Worm (Caenorhabditis elegans) whole organism, young adult: ENCODE results near the gene ppt-1.

Experiments
- B0019.2 ChIP-seq: fragments of 200-800 bp; sonication (Bioruptor generic); conservative IDR thresholded peaks from 2 replicates; pipeline ENCODE4 v1.3.6; 2022; ENCODE audit warnings: missing genetic modification reagents, missing genetic modification characterization, missing compliant biosample characterization
- B0336.3 ChIP-seq: fragments of 200-800 bp; sonication (Bioruptor generic); IDR thresholded peaks from 2 replicates; pipeline ENCODE4 v1.3.6; 2022; ENCODE audit warnings: missing genetic modification characterization, missing compliant biosample characterization
- F23B12.7 ChIP-seq: sonication (generic microtip); optimal IDR thresholded peaks from 2 replicates; lab custom pipeline; 2017; ENCODE audit warnings: missing genetic modification characterization, mild to moderate bottlenecking, missing compliant biosample characterization, antibody characterized with exemption, moderate library complexity; ENCODE audit not compliant: insufficient read depth
- F37B4.10 ChIP-seq: fragments of 200-800 bp; sonication (Bioruptor generic); IDR thresholded peaks from 2 replicates; pipeline ENCODE4 v1.3.6; 2022; ENCODE audit warnings: missing genetic modification characterization, missing compliant biosample characterization
- F39B2.1 ChIP-seq: fragments of 200-800 bp; sonication (Bioruptor generic); IDR thresholded peaks from 2 replicates; pipeline ENCODE4 v1.3.6; 2022; ENCODE audit warnings: missing genetic modification reagents, missing genetic modification characterization, missing compliant biosample characterization
- F52B5.7 ChIP-seq: sonication (generic microtip); optimal IDR thresholded peaks from 2 replicates; lab custom pipeline; 2016; ENCODE audit warnings: mild to moderate bottlenecking, missing genetic modification characterization, missing compliant biosample characterization
- F57C9.4 ChIP-seq: sonication (generic microtip); optimal IDR thresholded peaks from 2 replicates; lab custom pipeline; 2017; ENCODE audit warnings: mild to moderate bottlenecking, missing genetic modification characterization, missing compliant biosample characterization
- T26A5.8 ChIP-seq: sonication (generic microtip); optimal IDR thresholded peaks from 2 replicates; lab custom pipeline; 2016; ENCODE audit warnings: missing genetic modification characterization, missing compliant biosample characterization
- aptf-3 ChIP-seq: fragments of 200-800 bp; sonication (Bioruptor generic); IDR thresholded peaks from 2 replicates; pipeline ENCODE4 v1.3.6; 2022; ENCODE audit warnings: missing genetic modification characterization, missing compliant biosample characterization
- atf-7 ChIP-seq: sonication (generic microtip); optimal IDR thresholded peaks from 2 replicates; lab custom pipeline; 2017; ENCODE audit warnings: mild to moderate bottlenecking, missing genetic modification characterization, missing compliant biosample characterization
- ceh-100 ChIP-seq: fragments of 200-800 bp; sonication (Bioruptor generic); IDR thresholded peaks from 2 replicates; pipeline ENCODE4 v1.3.6; 2022; ENCODE audit warnings: missing genetic modification reagents, missing genetic modification characterization, missing compliant biosample characterization
- ceh-58 ChIP-seq: fragments of 200-800 bp; sonication (Bioruptor generic); IDR thresholded peaks from 2 replicates; pipeline ENCODE4 v1.3.6; 2022; ENCODE audit warnings: missing genetic modification characterization, missing compliant biosample characterization
- die-1 ChIP-seq: sonication (generic microtip); optimal IDR thresholded peaks from 2 replicates; lab custom pipeline; 2016; ENCODE audit warnings: missing genotype, mild to moderate bottlenecking, missing genetic modification characterization, missing compliant biosample characterization
- dpl-1 ChIP-seq: fragments of 150-350 bp; optimal IDR thresholded peaks from 2 replicates; lab custom pipeline; 2014; ENCODE audit warnings: missing biosample characterization, missing genetic modification reagents, missing genetic modification characterization
- efl-1 ChIP-seq: fragments of 150-350 bp; optimal IDR thresholded peaks from 2 replicates; lab custom pipeline; 2014; ENCODE audit warnings: missing biosample characterization, missing genetic modification reagents, missing genetic modification characterization
- egl-18 ChIP-seq: fragments of 200-800 bp; sonication (Bioruptor generic); IDR thresholded peaks from 2 replicates; pipeline ENCODE4 v1.3.6; 2022; ENCODE audit warnings: missing genetic modification reagents, missing genetic modification characterization, missing compliant biosample characterization
- egl-44 ChIP-seq: fragments of 200-800 bp; sonication (Bioruptor generic); IDR thresholded peaks from 2 replicates; pipeline ENCODE4 v1.3.6; 2022; ENCODE audit warnings: missing genetic modification reagents, missing genetic modification characterization, missing compliant biosample characterization
- egrh-3 ChIP-seq: fragments of 200-800 bp; sonication (Bioruptor generic); IDR thresholded peaks from 2 replicates; pipeline ENCODE4 v1.3.6; 2022; ENCODE audit warnings: missing genetic modification reagents, missing genetic modification characterization, missing compliant biosample characterization
- fkh-3 ChIP-seq: sonication (generic microtip); optimal IDR thresholded peaks from 2 replicates; lab custom pipeline; 2016; ENCODE audit warnings: mild to moderate bottlenecking, missing genetic modification characterization, missing compliant biosample characterization
- gei-17 ChIP-seq: fragments of 200-800 bp; sonication (Bioruptor generic); optimal IDR thresholded peaks from 2 replicates; lab custom pipeline; 2018; ENCODE audit warnings: mild to moderate bottlenecking, missing genetic modification characterization, missing compliant biosample characterization
- hlh-12 ChIP-seq: sonication (generic microtip); optimal IDR thresholded peaks from 2 replicates; lab custom pipeline; 2016; ENCODE audit warnings: missing genetic modification characterization, missing compliant biosample characterization
- hmg-1.2 ChIP-seq: fragments of 200-800 bp; sonication (Bioruptor generic); IDR thresholded peaks from 2 replicates; pipeline ENCODE4 v1.3.6; 2022; ENCODE audit warnings: missing genetic modification reagents, missing genetic modification characterization, missing compliant biosample characterization
- hmg-20 ChIP-seq: fragments of 200-800 bp; sonication (Bioruptor generic); IDR thresholded peaks from 2 replicates; pipeline ENCODE4 v1.3.6; 2022; ENCODE audit warnings: missing genetic modification reagents, missing genetic modification characterization, missing compliant biosample characterization
- hsf-1 ChIP-seq: fragments of 200-800 bp; sonication (Bioruptor generic); IDR thresholded peaks from 2 replicates; pipeline ENCODE4 v1.3.6; 2022; ENCODE audit warnings: missing genetic modification reagents, missing genetic modification characterization, missing compliant biosample characterization
- lag-1 ChIP-seq: fragments of 200-800 bp; sonication (Bioruptor generic); IDR thresholded peaks from 2 replicates; pipeline ENCODE4 v1.3.6; 2022; ENCODE audit warnings: missing genetic modification reagents, missing genetic modification characterization, missing compliant biosample characterization
- let-526 ChIP-seq: fragments of 200-800 bp; sonication (Bioruptor generic); IDR thresholded peaks from 2 replicates; pipeline ENCODE4 v1.3.6; 2022; ENCODE audit warnings: missing genetic modification reagents, missing genetic modification characterization, missing compliant biosample characterization
- lin-26 ChIP-seq: fragments of 200-800 bp; sonication (Bioruptor generic); IDR thresholded peaks from 2 replicates; pipeline ENCODE4 v1.3.6; 2022; ENCODE audit warnings: missing genetic modification reagents, missing genetic modification characterization, missing compliant biosample characterization
- lin-35 ChIP-seq, 3 experiments: fragments of 150-350 bp in 2 of 3; sonication (generic microtip) in 1 of 3; optimal IDR thresholded peaks; 2 replicates each; lab custom pipeline; 2014 to 2018; ENCODE audit warnings: missing biosample characterization in 3 of 3, missing genetic modification characterization in 3 of 3, missing genetic modification reagents in 3 of 3
- lin-40 ChIP-seq: sonication (generic microtip); optimal IDR thresholded peaks from 2 replicates; lab custom pipeline; 2016; ENCODE audit warnings: missing genetic modification characterization, mild to moderate bottlenecking, missing compliant biosample characterization, missing genotype, missing genetic modification reagents
- lsy-27 ChIP-seq: sonication (generic microtip); optimal IDR thresholded peaks from 2 replicates; lab custom pipeline; 2017; ENCODE audit warnings: missing genetic modification characterization, mild to moderate bottlenecking, missing compliant biosample characterization, antibody characterized with exemption, missing genotype, borderline replicate concordance; ENCODE audit not compliant: insufficient read depth
- mcd-1 ChIP-seq: fragments of 200-800 bp; sonication (Bioruptor generic); IDR thresholded peaks from 2 replicates; pipeline ENCODE4 v1.3.6; 2022; ENCODE audit warnings: missing genetic modification reagents, missing genetic modification characterization, missing compliant biosample characterization
- mes-4 ChIP-seq: sonication (generic microtip); optimal IDR thresholded peaks from 2 replicates; lab custom pipeline; 2016; ENCODE audit warnings: missing genotype, missing genetic modification characterization, missing compliant biosample characterization
- mxl-1 ChIP-seq: sonication (generic microtip); optimal IDR thresholded peaks from 2 replicates; lab custom pipeline; 2016; ENCODE audit warnings: missing genetic modification characterization, missing compliant biosample characterization
- nfya-1 ChIP-seq: sonication (generic microtip); optimal IDR thresholded peaks from 2 replicates; lab custom pipeline; 2017; ENCODE audit warnings: antibody characterized with exemption, missing compliant biosample characterization, missing genetic modification characterization, borderline replicate concordance; ENCODE audit not compliant: insufficient read depth
- nfyb-1 ChIP-seq: fragments of 200-800 bp; sonication (Bioruptor generic); IDR thresholded peaks from 2 replicates; pipeline ENCODE4 v1.3.6; 2022; ENCODE audit warnings: missing genetic modification reagents, missing genetic modification characterization, missing compliant biosample characterization
- nhr-120 ChIP-seq: fragments of 200-800 bp; sonication (Bioruptor generic); IDR thresholded peaks from 2 replicates; pipeline ENCODE4 v1.3.6; 2022; ENCODE audit warnings: missing genetic modification characterization, missing compliant biosample characterization
- nhr-27 ChIP-seq: fragments of 200-800 bp; sonication (Bioruptor generic); optimal IDR thresholded peaks from 2 replicates; lab custom pipeline; 2018; ENCODE audit warnings: mild to moderate bottlenecking, missing genetic modification characterization, moderate library complexity, missing compliant biosample characterization
- repo-1 ChIP-seq: sonication (generic microtip); optimal IDR thresholded peaks from 2 replicates; lab custom pipeline; 2017; ENCODE audit warnings: mild to moderate bottlenecking, missing genetic modification characterization, missing compliant biosample characterization
- sea-2 ChIP-seq: fragments of 200-800 bp; sonication (Bioruptor generic); IDR thresholded peaks from 2 replicates; pipeline ENCODE4 v1.3.6; 2022; ENCODE audit warnings: missing genetic modification characterization, missing compliant biosample characterization
- snpc-1.3 ChIP-seq: sonication (generic microtip); optimal IDR thresholded peaks from 2 replicates; lab custom pipeline; 2017; ENCODE audit warnings: missing genetic modification characterization, mild to moderate bottlenecking, missing compliant biosample characterization, antibody characterized with exemption, moderate library complexity, missing genotype, missing genetic modification reagents; ENCODE audit not compliant: insufficient read depth
- tbx-9 ChIP-seq: sonication (generic microtip); optimal IDR thresholded peaks from 2 replicates; lab custom pipeline; 2016; ENCODE audit warnings: borderline replicate concordance, missing genetic modification characterization, inconsistent platforms, missing compliant biosample characterization
- xnd-1 ChIP-seq: sonication (generic microtip); optimal IDR thresholded peaks from 2 replicates; lab custom pipeline; 2016; ENCODE audit warnings: missing genotype, missing genetic modification reagents, missing genetic modification characterization, missing compliant biosample characterization
- ztf-25 ChIP-seq: fragments of 200-800 bp; sonication (Bioruptor generic); IDR thresholded peaks from 2 replicates; pipeline ENCODE4 v1.3.6; 2022; ENCODE audit warnings: missing genetic modification reagents, missing genetic modification characterization, missing compliant biosample characterization
- ztf-26 ChIP-seq: sonication (generic microtip); optimal IDR thresholded peaks from 2 replicates; lab custom pipeline; 2017; ENCODE audit warnings: missing genetic modification characterization, missing compliant biosample characterization

The ppt-1 gene

DNA sequence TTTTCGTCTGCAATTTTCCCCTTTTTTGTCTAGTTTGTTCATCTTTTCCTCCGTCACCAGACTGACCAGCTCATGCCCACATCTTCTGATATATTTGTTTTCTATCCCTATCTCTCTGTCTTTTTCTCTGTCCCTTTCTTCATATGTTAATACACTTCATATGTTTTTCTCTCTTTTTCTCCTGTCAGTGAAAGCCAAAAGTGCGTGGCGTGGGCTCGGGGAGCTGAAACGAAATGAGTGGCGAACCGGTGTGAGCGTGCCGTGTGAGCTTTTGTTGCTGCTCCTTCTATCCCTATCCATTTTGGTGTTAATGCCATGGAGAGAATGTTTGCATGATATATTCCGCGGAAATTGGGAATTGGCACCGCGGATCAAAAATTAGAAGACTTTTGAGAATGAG is 5.7 kb upstream of the ppt-1 start:
- TF ChIP-seq F37B4.10, result no peak
- TF ChIP-seq snpc-1.3, result no peak
- TF ChIP-seq ceh-58 (GFP tag; lab: Robert Waterston, UW), result no peak
- no peak for TF ChIP-seq mcd-1 (GFP tag; lab: Robert Waterston, UW)
- no peak for TF ChIP-seq aptf-3 (GFP tag; lab: Robert Waterston, UW)
- no peak for TF ChIP-seq ztf-26
- no peak for TF ChIP-seq tbx-9 (tag; lab: Kevin White, UChicago)
- no peak for TF ChIP-seq let-526
- TF ChIP-seq nhr-27 (tag; lab: Kevin White, UChicago), result no peak
- TF ChIP-seq F39B2.1 (GFP tag; lab: Robert Waterston, UW), result no peak
- no peak for TF ChIP-seq egrh-3 (GFP tag; lab: Robert Waterston, UW)
- no peak for TF ChIP-seq nfya-1 (tag; lab: Kevin White, UChicago)
- no peak for TF ChIP-seq sea-2 (GFP tag; lab: Robert Waterston, UW)
- TF ChIP-seq F57C9.4, result no peak
- TF ChIP-seq F52B5.7 (tag; lab: Kevin White, UChicago), result no peak
- no peak for TF ChIP-seq ceh-100

ce11 chrV:6630769-6631168 is 4.6 kb upstream of the ppt-1 start:
- no peak for TF ChIP-seq lin-26
- TF ChIP-seq B0336.3, result no peak
- TF ChIP-seq ztf-25, result no peak
- TF ChIP-seq gei-17 (GFP tag; lab: Kevin White, UChicago), result no peak
- TF ChIP-seq snpc-1.3, result no peak
- no peak for TF ChIP-seq nhr-120 (GFP tag; lab: Robert Waterston, UW)
- TF ChIP-seq egl-18 (GFP tag; lab: Robert Waterston, UW), result no peak
- TF ChIP-seq hlh-12 (tag; lab: Kevin White, UChicago), result no peak
- no peak for TF ChIP-seq lin-40 (tag; lab: Kevin White, UChicago)
- no peak for TF ChIP-seq tbx-9 (tag; lab: Kevin White, UChicago)
- no peak for TF ChIP-seq F23B12.7 (tag; lab: Kevin White, UChicago)
- TF ChIP-seq lsy-27 (tag; lab: Kevin White, UChicago), result no peak
- TF ChIP-seq dpl-1 (GFP tag; lab: Kevin White, UChicago), result no peak
- TF ChIP-seq repo-1 (tag; lab: Kevin White, UChicago), result no peak
- TF ChIP-seq lin-35 (GFP tag; optimal IDR thresholded peaks at IDR 0.05; lab: Kevin White, UChicago), result no peak
- TF ChIP-seq xnd-1, result no peak
- TF ChIP-seq hsf-1, result no peak
- TF ChIP-seq B0019.2 (GFP tag; lab: Robert Waterston, UW), result no peak
- TF ChIP-seq fkh-3 (tag; lab: Kevin White, UChicago), result no peak
- TF ChIP-seq mes-4, result no peak
- TF ChIP-seq, all 124 proteins: peak for 0

DNA sequence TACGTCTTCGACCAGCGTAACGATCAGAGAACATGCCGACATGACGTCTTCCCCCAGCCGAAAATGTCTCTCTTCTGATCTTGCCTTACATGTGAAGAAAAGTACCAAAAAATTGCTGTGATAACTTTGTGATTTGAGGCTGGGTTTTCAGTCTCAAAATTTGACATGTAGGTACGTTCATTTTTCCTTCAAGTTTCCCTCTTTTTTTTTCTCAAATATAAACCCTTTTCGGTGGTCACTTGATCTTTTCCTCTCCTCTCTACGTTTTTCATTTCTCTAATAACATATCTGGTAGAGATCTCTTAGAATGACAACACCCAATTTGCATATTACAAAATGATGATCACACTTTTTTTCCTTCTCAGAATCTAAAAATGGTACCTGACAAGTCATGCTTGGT is 4.2 kb downstream of the ppt-1 start, which contains the start of gene nhr-37:
nhr-37 (plus strand) TSS at position 301 of the 400 bp plus-strand sequence.
- no peak for TF ChIP-seq efl-1
- TF ChIP-seq hmg-1.2 (GFP tag; lab: Robert Waterston, UW), result no peak
- TF ChIP-seq egl-44, result no peak
- no peak for TF ChIP-seq hmg-20 (GFP tag; lab: Robert Waterston, UW)
- no peak for TF ChIP-seq lag-1
- TF ChIP-seq nfyb-1, result no peak
- no peak for TF ChIP-seq T26A5.8 (tag; lab: Kevin White, UChicago)
- TF ChIP-seq die-1 (tag; lab: Kevin White, UChicago), result no peak
- TF ChIP-seq mxl-1 (tag; lab: Kevin White, UChicago), result no peak
- TF ChIP-seq atf-7, result no peak
